Fruit fly (Drosophila melanogaster) whole organism, adult: ENCODE data around the gene RpS9.

Source experiments
- CG5204 ChIP-seq: fragments of 200-800 bp; sonication (Bioruptor generic); optimal IDR thresholded peaks from 2 replicates; lab custom pipeline; 2016; ENCODE audit warnings: missing biosample characterization, missing genetic modification characterization
- Mnt ChIP-seq: fragments of 200-800 bp; sonication (Bioruptor generic); optimal IDR thresholded peaks from 2 replicates; lab custom pipeline; 2016; ENCODE audit warnings: missing biosample characterization, mild to moderate bottlenecking, missing genetic modification characterization

DNA sequence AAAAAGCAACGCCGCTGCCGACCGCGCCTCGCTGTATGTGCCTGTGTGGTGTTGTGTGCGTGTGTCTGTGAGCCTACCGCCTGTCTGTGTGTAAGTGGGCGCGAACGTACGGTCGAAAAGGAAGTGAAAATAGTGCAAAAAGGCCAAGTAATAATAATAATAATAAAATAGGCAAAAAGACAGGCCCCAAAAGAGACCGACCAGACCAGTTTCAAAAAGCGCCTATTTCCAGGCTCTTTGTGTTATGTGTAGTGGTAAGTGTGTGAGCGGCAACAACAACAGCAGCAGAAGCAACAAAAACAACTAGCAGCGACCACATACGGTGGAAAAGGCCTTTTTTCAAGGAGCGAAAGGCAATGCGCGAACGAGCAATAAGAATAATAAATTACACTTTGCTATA, 48.5 kb downstream of the RpS9 start:
- TF ChIP-seq CG5204 (GFP tag; lab: Kevin White, UChicago) (no peak), Mnt (no peak)
